Fruit fly (Drosophila melanogaster) whole organism, prepupa: Measurements from ENCODE around the gene CG18810.

Experiments
- CG15336 ChIP-seq: fragments of 200-800 bp; sonication (Bioruptor generic); IDR thresholded peaks from 2 replicates; pipeline ENCODE4 v1.3.6; 2022; ENCODE audit warnings: missing biosample characterization, missing genetic modification characterization
- CG31627 ChIP-seq: fragments of 200-800 bp; sonication (Bioruptor generic); optimal IDR thresholded peaks from 3 replicates; lab custom pipeline; 2016; ENCODE audit warnings: missing biosample characterization, missing genetic modification characterization
- CG7368 ChIP-seq: fragments of 200-800 bp; sonication (Bioruptor generic); optimal IDR thresholded peaks from 3 replicates; lab custom pipeline; 2016; ENCODE audit warnings: missing biosample characterization, missing genetic modification characterization
- Eip78C ChIP-seq: fragments of 200-800 bp; sonication (Bioruptor generic); peaks from one replicate; lab custom pipeline; 2016; ENCODE audit warnings: missing biosample characterization, missing genetic modification characterization
- Met ChIP-seq: fragments of 200-800 bp; sonication (Bioruptor generic); optimal IDR thresholded peaks from 3 replicates; lab custom pipeline; 2016; ENCODE audit warnings: missing biosample characterization, missing genetic modification characterization
- Sox14 ChIP-seq: fragments of 200-800 bp; sonication (Bioruptor generic); optimal IDR thresholded peaks from 3 replicates; lab custom pipeline; 2016; ENCODE audit warnings: missing biosample characterization, missing genetic modification characterization
- Sox15 ChIP-seq: fragments of 200-800 bp; sonication (Bioruptor generic); optimal IDR thresholded peaks from 3 replicates; lab custom pipeline; 2016; ENCODE audit warnings: missing biosample characterization, missing genetic modification characterization
- acj6 ChIP-seq: fragments of 200-800 bp; sonication (Bioruptor generic); optimal IDR thresholded peaks from 3 replicates; lab custom pipeline; 2016; ENCODE audit warnings: missing biosample characterization, missing genetic modification characterization
- cyc ChIP-seq: fragments of 200-800 bp; sonication (Bioruptor generic); optimal IDR thresholded peaks from 3 replicates; lab custom pipeline; 2016; ENCODE audit warnings: missing biosample characterization, missing genetic modification characterization
- dac ChIP-seq: fragments of 200-800 bp; sonication (Bioruptor generic); optimal IDR thresholded peaks from 2 replicates; lab custom pipeline; 2017; ENCODE audit warnings: missing biosample characterization, mild to moderate bottlenecking, missing genetic modification characterization
- net ChIP-seq: fragments of 200-800 bp; sonication (Bioruptor generic); optimal IDR thresholded peaks from 3 replicates; lab custom pipeline; 2016; ENCODE audit warnings: missing biosample characterization, missing genetic modification characterization
- spab ChIP-seq: fragments of 200-800 bp; sonication (Bioruptor generic); optimal IDR thresholded peaks from 2 replicates; lab custom pipeline; 2017; ENCODE audit warnings: missing biosample characterization, mild to moderate bottlenecking, missing genetic modification characterization, missing genetic modification reagents
- ss ChIP-seq, 2 experiments: fragments of 200-800 bp; sonication (Bioruptor generic); optimal IDR thresholded peaks; 2 replicates in 1 of 2; 3 replicates in 1 of 2; lab custom pipeline; 2017 to 2018; ENCODE audit warnings: mild to moderate bottlenecking in 2 of 2, missing biosample characterization in 2 of 2, missing genetic modification characterization in 2 of 2, moderate library complexity in 1 of 2

dm6 chr2L:20682136-20682733 lies 33.5 kb downstream of the CG18810 start, which contains the start of gene CG2617:
- TF ChIP-seq net (GFP tag; lab: Kevin White, UChicago) (no peak), CG7368 (GFP tag; lab: Kevin White, UChicago) (no peak), acj6 (GFP tag; lab: Kevin White, UChicago) (no peak), CG31627 (GFP tag; lab: Kevin White, UChicago) (no peak), spab (GFP tag; lab: Kevin White, UChicago) (no peak), Sox14 (no peak), dac (no peak), ss (GFP tag; optimal IDR thresholded peaks at IDR 0.05; lab: Kevin White, UChicago) (no peak), Eip78C (GFP tag; lab: Kevin White, UChicago) (peak; percentile 38), Met (GFP tag; lab: Kevin White, UChicago) (no peak), Sox15 (GFP tag; lab: Kevin White, UChicago) (no peak), cyc (GFP tag; lab: Kevin White, UChicago) (no peak), CG15336 (GFP tag; lab: Robert Waterston, UW) (no peak)
